Worm (Caenorhabditis elegans) whole organism, early embryonic: Measurements from ENCODE around the gene ZK666.4.

ENCODE experiments used
- B0310.2 ChIP-seq: sonication (generic microtip); optimal IDR thresholded peaks from 2 replicates; lab custom pipeline; 2016; ENCODE audit warnings: mild to moderate bottlenecking, missing genetic modification characterization, missing compliant biosample characterization
- ama-1 ChIP-seq: fragments of 150-350 bp; optimal IDR thresholded peaks from 2 replicates; lab custom pipeline; 2014

DNA sequence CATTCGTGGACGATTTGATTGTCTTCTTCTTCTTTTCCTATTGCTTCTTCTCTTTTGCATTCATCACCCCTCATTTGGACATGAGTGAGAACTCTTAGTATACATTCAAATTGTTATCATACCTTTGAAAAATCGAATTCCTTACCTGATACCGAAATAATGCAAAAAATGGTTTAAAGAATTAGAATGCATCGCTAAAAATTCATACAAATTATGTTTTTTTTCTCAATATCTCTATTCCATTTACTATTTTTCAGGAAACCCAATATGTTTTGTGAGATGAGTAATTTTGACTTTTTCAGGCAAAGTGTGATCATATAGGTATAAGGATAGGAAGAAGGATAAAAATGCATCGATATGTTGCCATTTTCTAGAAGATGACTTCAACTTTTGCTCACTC is 20.1 kb upstream of the ZK666.4 start, which contains the start of gene ZK673.11:
- TF ChIP-seq ama-1 (lab: Kevin White, UChicago) (no peak), B0310.2 (tag; lab: Kevin White, UChicago) (no peak)
